Worm (Caenorhabditis elegans): ENCODE results near the gene mdt-11.
A peak's percentile ranks its signal among the peaks of the same experiment; 100 is the strongest.

mdt-11 gene

DNA sequence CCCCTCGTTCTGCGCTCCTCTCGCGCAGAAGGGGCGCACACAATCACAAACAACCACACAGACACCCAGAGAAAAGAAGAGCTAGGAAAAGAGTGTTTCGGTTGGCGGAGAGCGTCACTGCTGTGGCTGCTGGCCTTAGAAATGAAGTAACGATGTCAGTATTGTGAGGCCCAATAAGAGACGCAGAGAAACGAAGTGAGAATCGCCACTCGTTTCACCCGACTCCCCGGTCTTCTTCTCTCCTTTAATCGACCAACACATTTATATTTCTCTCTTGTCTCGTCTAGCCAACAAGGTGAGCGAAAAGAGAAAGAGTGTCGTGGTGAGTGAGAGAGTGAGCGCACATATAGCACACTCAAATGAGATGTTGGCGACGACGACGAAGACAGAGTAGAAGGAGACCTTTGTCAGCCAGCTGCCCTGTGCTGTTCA is 7.1 kb upstream of the mdt-11 start (continued):
- TF ChIP-seq nhr-179 (tag; optimal IDR thresholded peaks at IDR 0.05) (no peak), B0035.1 (tag; optimal IDR thresholded peaks at IDR 0.05) (peak; percentile 24), lin-40 (tag; optimal IDR thresholded peaks at IDR 0.05) (peak; percentile 86), let-607 (tag; optimal IDR thresholded peaks at IDR 0.05) (peak; percentile 60 to 66), lir-1 (GFP tag; conservative IDR thresholded peaks at IDR 0.05) (peak; percentile 72), ZK185.1 (tag; optimal IDR thresholded peaks at IDR 0.05; ENCODE audit: poor library complexity, severe bottlenecking) (peak; percentile 86), hmg-1.2 (GFP tag; IDR thresholded peaks at IDR 0.05) (peak; percentile 88), lin-35 (GFP tag; optimal IDR thresholded peaks at IDR 0.05) (peak in 1 of 3 experiments; percentile 73), ccch-3 (GFP tag; optimal IDR thresholded peaks at IDR 0.05) (no peak), B0336.3 (GFP tag; IDR thresholded peaks at IDR 0.05) (peak; percentile 78), ceh-91 (GFP tag; IDR thresholded peaks at IDR 0.05) (no peak), egrh-3 (GFP tag; IDR thresholded peaks at IDR 0.05) (peak; percentile 48), F33H1.4 (GFP tag; IDR thresholded peaks at IDR 0.05) (0 out of 2 replicates have a peak, but pooled peaks have one; percentile 12), let-526 (GFP tag; IDR thresholded peaks at IDR 0.05) (0 out of 2 replicates have a peak, but pooled peaks have one; percentile 49), akir-1 (GFP tag; optimal IDR thresholded peaks at IDR 0.05) (no peak), F52B5.7 (tag; optimal IDR thresholded peaks at IDR 0.05) (no peak), mel-28 (tag; optimal IDR thresholded peaks at IDR 0.05; ENCODE audit: borderline replicate concordance) (no peak), madf-10 (tag; optimal IDR thresholded peaks at IDR 0.05) (peak; percentile 73), cebp-2 (GFP tag; IDR thresholded peaks at IDR 0.05) (0 out of 2 replicates have a peak, but pooled peaks have one; percentile 13), attf-5 (GFP tag; optimal IDR thresholded peaks at IDR 0.05) (peak; percentile 86), nhr-90 (tag; optimal IDR thresholded peaks at IDR 0.05) (peak; percentile 19), chd-7 (tag; optimal IDR thresholded peaks at IDR 0.05) (peak; percentile 53), ceh-27 (GFP tag; optimal IDR thresholded peaks at IDR 0.05) (peak; percentile 78), ztf-18 (tag; optimal IDR thresholded peaks at IDR 0.05) (peak; percentile 84), ceh-40 (GFP tag; IDR thresholded peaks at IDR 0.05) (0 out of 2 replicates have a peak, but pooled peaks have one; percentile 48), lin-54 (GFP tag; optimal IDR thresholded peaks at IDR 0.05) (peak; percentile 27), zfh-2 (GFP tag; conservative IDR thresholded peaks at IDR 0.05) (peak; percentile 96), F57A8.1 (GFP tag; optimal IDR thresholded peaks at IDR 0.05) (no peak), bed-2 (GFP tag; IDR thresholded peaks at IDR 0.05) (0 out of 2 replicates have a peak, but pooled peaks have one; percentile 74), Y67H2A.10 (GFP tag; conservative IDR thresholded peaks at IDR 0.05) (0 out of 2 replicates have a peak, but pooled peaks have one; percentile 30)

DNA sequence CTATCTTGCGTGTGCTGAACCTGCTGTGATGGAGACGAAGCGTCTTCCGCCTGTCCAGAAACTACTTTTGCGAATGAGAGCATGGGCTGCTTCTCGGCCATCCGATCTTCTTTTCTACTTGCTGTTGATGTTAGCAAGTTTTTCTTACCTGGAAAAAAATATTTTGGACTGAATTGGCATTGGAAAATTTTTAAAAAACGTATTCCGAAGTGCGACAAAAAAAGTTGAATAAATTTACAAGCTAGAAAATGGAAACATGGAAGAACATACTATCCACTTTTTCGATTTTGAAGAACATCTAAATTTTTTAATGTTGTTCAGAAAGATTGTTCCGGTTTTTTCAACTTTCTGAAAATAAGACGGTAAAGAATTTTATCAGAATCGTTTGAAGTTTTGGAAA is 3.5 kb upstream of the mdt-11 start, which contains the start of gene larp-1:
Gene larp-1 (minus strand): TSS at position 101 of the 400 bp plus-strand sequence.
- no peak for TF ChIP-seq ekl-4 (GFP tag; IDR thresholded peaks at IDR 0.05)
- 0 out of 2 replicates have a peak, but pooled peaks have one; percentile 16 for TF ChIP-seq madf-3 (GFP tag; IDR thresholded peaks at IDR 0.05)

DNA sequence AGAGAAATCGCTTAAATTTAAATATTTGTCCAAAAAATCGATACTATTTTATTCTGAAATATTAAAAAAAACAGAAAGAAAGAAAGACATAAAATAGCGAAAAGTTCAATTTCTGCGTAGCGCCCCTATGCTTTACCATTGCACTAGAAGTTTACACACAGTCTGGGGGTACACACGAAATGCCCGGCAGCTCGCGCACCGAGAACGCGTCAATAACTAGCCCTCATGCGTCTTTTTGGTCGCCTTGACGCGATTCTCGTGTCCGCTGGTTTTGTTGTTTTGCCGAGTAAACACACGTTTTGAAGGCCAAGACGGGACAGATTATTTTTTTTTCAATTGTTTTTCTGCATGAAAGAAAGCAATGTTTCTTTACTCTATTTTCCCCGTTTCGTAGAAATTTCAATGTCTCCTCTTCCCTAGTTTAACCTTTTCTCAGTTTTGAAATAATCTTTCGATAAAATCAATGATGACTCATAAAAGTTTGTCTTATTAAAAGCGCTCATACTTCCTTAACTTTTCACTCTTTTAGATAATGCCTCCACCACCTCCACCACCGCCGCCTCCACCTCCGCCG is 2.8 kb upstream of the mdt-11 start, which contains the start of gene wip-1:
Gene wip-1 (plus strand): TSS at position 524 of the 574 bp plus-strand sequence.
- TF ChIP-seq ztf-26 (tag; optimal IDR thresholded peaks at IDR 0.05) = peak; percentile 97
- peak; percentile 93 for TF ChIP-seq madf-10 (tag; optimal IDR thresholded peaks at IDR 0.05)
- no peak for TF ChIP-seq F55B11.4 (tag; optimal IDR thresholded peaks at IDR 0.05; ENCODE audit: borderline replicate concordance, insufficient read depth)
- TF ChIP-seq Y95B8A.8 (GFP tag; IDR thresholded peaks at IDR 0.05) = peak; percentile 98
- peak; percentile 98 for TF ChIP-seq nfyb-1 (GFP tag; IDR thresholded peaks at IDR 0.05)
- peak; percentile 89 for TF ChIP-seq lin-26 (GFP tag; IDR thresholded peaks at IDR 0.05)
- no peak for TF ChIP-seq hlh-26 (GFP tag; conservative IDR thresholded peaks at IDR 0.05)
- peak; percentile 83 for TF ChIP-seq Y79H2A.3 (GFP tag; conservative IDR thresholded peaks at IDR 0.05)
- no peak for TF ChIP-seq mes-4 (tag; optimal IDR thresholded peaks at IDR 0.05)
- peak; percentile 79 for TF ChIP-seq efl-1 (GFP tag; optimal IDR thresholded peaks at IDR 0.05)
- TF ChIP-seq ceh-40 (GFP tag; IDR thresholded peaks at IDR 0.05) = no peak
- peak; percentile 99 for TF ChIP-seq dox-1 (GFP tag; IDR thresholded peaks at IDR 0.05)
- TF ChIP-seq ztf-6 (GFP tag; IDR thresholded peaks at IDR 0.05) = 0 out of 2 replicates have a peak, but pooled peaks have one; percentile 73
- peak; percentile 96 for TF ChIP-seq ZK185.1 (tag; optimal IDR thresholded peaks at IDR 0.05; ENCODE audit: poor library complexity, severe bottlenecking)
- TF ChIP-seq dpl-1 (GFP tag; optimal IDR thresholded peaks at IDR 0.05) = peak; percentile 86
- TF ChIP-seq F37B4.10 (GFP tag; IDR thresholded peaks at IDR 0.05) = 0 out of 2 replicates have a peak, but pooled peaks have one; percentile 87
